Worm (Caenorhabditis elegans) whole organism, young adult: Measurements from ENCODE around the gene grl-27.

Source experiments
- C17E4.6 ChIP-seq: fragments of 200-800 bp; sonication (Bioruptor generic); IDR thresholded peaks from 2 replicates; pipeline ENCODE4 v1.3.6; 2022; ENCODE audit warnings: missing genetic modification reagents, missing genetic modification characterization, missing compliant biosample characterization
- attf-5 ChIP-seq: fragments of 200-800 bp; sonication (Bioruptor generic); optimal IDR thresholded peaks from 2 replicates; lab custom pipeline; 2018; ENCODE audit warnings: mild to moderate bottlenecking, missing genetic modification characterization, missing compliant biosample characterization
- ceh-79 ChIP-seq: sonication (generic microtip); optimal IDR thresholded peaks from 2 replicates; lab custom pipeline; 2017; ENCODE audit warnings: mild to moderate bottlenecking, missing genetic modification characterization, missing compliant biosample characterization
- ekl-4 ChIP-seq: fragments of 200-800 bp; sonication (Bioruptor generic); IDR thresholded peaks from 2 replicates; pipeline ENCODE4 v1.3.6; 2022; ENCODE audit warnings: missing genetic modification reagents, missing genetic modification characterization, missing compliant biosample characterization
- lin-35 ChIP-seq, 3 experiments: fragments of 150-350 bp in 2 of 3; sonication (generic microtip) in 1 of 3; optimal IDR thresholded peaks; 2 replicates each; lab custom pipeline; 2014 to 2018; ENCODE audit warnings: missing biosample characterization in 3 of 3, missing genetic modification characterization in 3 of 3, missing genetic modification reagents in 3 of 3
- sptf-2 ChIP-seq: fragments of 200-800 bp; sonication (Bioruptor generic); optimal IDR thresholded peaks from 2 replicates; lab custom pipeline; 2018; ENCODE audit warnings: mild to moderate bottlenecking, missing genetic modification characterization, missing compliant biosample characterization
- unc-62 ChIP-seq: fragments of 150-350 bp; optimal IDR thresholded peaks from 2 replicates; lab custom pipeline; 2014; ENCODE audit warnings: missing biosample characterization, missing genetic modification reagents, missing genetic modification characterization

- TF ChIP-seq ceh-79 (tag; lab: Kevin White, UChicago): no peak
- no peak for TF ChIP-seq unc-62 (GFP tag; lab: Kevin White, UChicago)
- no peak for TF ChIP-seq sptf-2
- TF ChIP-seq attf-5 (GFP tag; lab: Kevin White, UChicago): no peak
- TF ChIP-seq C17E4.6 (GFP tag; lab: Robert Waterston, UW): no peak
- TF ChIP-seq ekl-4 (GFP tag; lab: Robert Waterston, UW): no peak
- TF ChIP-seq lin-35 (GFP tag; optimal IDR thresholded peaks at IDR 0.05; lab: Kevin White, UChicago): no peak
These were observed 6.0 kb upstream of the grl-27 start for ce11 chrV:3581643-3582042.
